Worm (Caenorhabditis elegans) whole organism, L1 larva: ENCODE results near the gene K08D12.4.

Source experiments
- F16B12.6 ChIP-seq: fragments of 150-350 bp; optimal IDR thresholded peaks from 2 replicates; lab custom pipeline; 2014; ENCODE audit warnings: missing biosample characterization, missing genetic modification characterization
- Y116A8C.19 ChIP-seq: sonication (generic microtip); optimal IDR thresholded peaks from 2 replicates; lab custom pipeline; 2016; ENCODE audit warnings: missing compliant biosample characterization, missing genetic modification characterization, borderline replicate concordance
- ceh-63 ChIP-seq: fragments of 200-800 bp; sonication (Bioruptor generic); optimal IDR thresholded peaks from 2 replicates; lab custom pipeline; 2018; ENCODE audit warnings: mild to moderate bottlenecking, missing genetic modification characterization, missing compliant biosample characterization
- ces-1 ChIP-seq: fragments of 150-350 bp; optimal IDR thresholded peaks from 2 replicates; lab custom pipeline; 2014; ENCODE audit warnings: missing biosample characterization, missing genetic modification reagents, missing genetic modification characterization
- efl-1 ChIP-seq, 4 experiments: fragments of 150-350 bp; optimal IDR thresholded peaks in 3 of 4; peaks in 1 of 4; 1 replicate in 1 of 4; 2 replicates in 3 of 4; lab custom pipeline; 2014; ENCODE audit warnings: missing biosample characterization in 2 of 4, missing genetic modification characterization in 2 of 4, missing genetic modification reagents in 2 of 4
- egl-13 ChIP-seq: sonication (generic microtip); optimal IDR thresholded peaks from 2 replicates; lab custom pipeline; 2016; ENCODE audit warnings: missing genotype, missing genetic modification reagents, missing genetic modification characterization, missing compliant biosample characterization
- elt-2 ChIP-seq: sonication (generic microtip); optimal IDR thresholded peaks from 2 replicates; lab custom pipeline; 2016; ENCODE audit warnings: missing genetic modification characterization, mild to moderate bottlenecking, inconsistent platforms, missing compliant biosample characterization, missing genetic modification reagents
- fkh-10 ChIP-seq: sonication (generic microtip); optimal IDR thresholded peaks from 2 replicates; lab custom pipeline; 2017; ENCODE audit warnings: missing biosample characterization, missing genetic modification reagents, missing genetic modification characterization
- isw-1 ChIP-seq: fragments of 200-800 bp; sonication (Bioruptor generic); IDR thresholded peaks from 2 replicates; pipeline ENCODE4 v1.3.6; 2022; ENCODE audit warnings: missing genetic modification characterization, missing compliant biosample characterization
- jun-1 ChIP-seq: fragments of 150-350 bp; optimal IDR thresholded peaks from 2 replicates; lab custom pipeline; 2014; ENCODE audit warnings: missing biosample characterization, missing genetic modification reagents, missing genetic modification characterization
- lin-14 ChIP-seq: fragments of 200-800 bp; sonication (Bioruptor generic); optimal IDR thresholded peaks from 2 replicates; lab custom pipeline; 2018; ENCODE audit warnings: mild to moderate bottlenecking, missing genetic modification characterization, moderate library complexity, missing compliant biosample characterization
- lin-35 ChIP-seq, 2 experiments: fragments of 150-350 bp; optimal IDR thresholded peaks; 2 replicates each; lab custom pipeline; 2014; ENCODE audit warnings: missing biosample characterization in 2 of 2, missing genetic modification characterization in 2 of 2, missing genetic modification reagents in 2 of 2
- mdl-1 ChIP-seq, 2 experiments: fragments of 150-350 bp; optimal IDR thresholded peaks; 2 replicates each; lab custom pipeline; 2014 to 2017; ENCODE audit warnings: missing biosample characterization in 2 of 2, missing genetic modification characterization in 2 of 2, inconsistent platforms in 1 of 2
- mep-1 ChIP-seq: fragments of 150-350 bp; optimal IDR thresholded peaks from 2 replicates; lab custom pipeline; 2014; ENCODE audit warnings: missing biosample characterization, missing genetic modification characterization
- nhr-12 ChIP-seq: sonication (generic microtip); optimal IDR thresholded peaks from 2 replicates; lab custom pipeline; 2017; ENCODE audit warnings: missing biosample characterization, missing genetic modification characterization
- nhr-47 ChIP-seq: sonication (generic microtip); optimal IDR thresholded peaks from 2 replicates; lab custom pipeline; 2016; ENCODE audit warnings: mild to moderate bottlenecking, missing genetic modification characterization, moderate library complexity, missing compliant biosample characterization
- nhr-77 ChIP-seq: fragments of 150-350 bp; optimal IDR thresholded peaks from 2 replicates; lab custom pipeline; 2014; ENCODE audit warnings: missing biosample characterization, missing genetic modification characterization
- pqm-1 ChIP-seq: sonication (generic microtip); optimal IDR thresholded peaks from 3 replicates; lab custom pipeline; 2017; ENCODE audit warnings: missing biosample characterization, missing genetic modification characterization
- snu-23 ChIP-seq: sonication (generic microtip); optimal IDR thresholded peaks from 2 replicates; lab custom pipeline; 2016; ENCODE audit warnings: missing genetic modification characterization, missing compliant biosample characterization
- sptf-1 ChIP-seq: fragments of 150-350 bp; optimal IDR thresholded peaks from 2 replicates; lab custom pipeline; 2014; ENCODE audit warnings: missing biosample characterization, missing genetic modification characterization
- swsn-7 ChIP-seq: sonication (generic microtip); optimal IDR thresholded peaks from 2 replicates; lab custom pipeline; 2016; ENCODE audit warnings: missing genetic modification characterization, missing compliant biosample characterization
- unc-130 ChIP-seq: fragments of 150-350 bp; optimal IDR thresholded peaks from 2 replicates; lab custom pipeline; 2017; ENCODE audit warnings: missing biosample characterization, missing genetic modification characterization, inconsistent platforms
- unc-62 ChIP-seq: fragments of 150-350 bp; optimal IDR thresholded peaks from 2 replicates; lab custom pipeline; 2014; ENCODE audit warnings: missing biosample characterization, missing genetic modification reagents, missing genetic modification characterization
- unc-86 ChIP-seq: sonication (generic microtip); optimal IDR thresholded peaks from 2 replicates; lab custom pipeline; 2016; ENCODE audit warnings: missing genetic modification characterization, missing compliant biosample characterization
- zip-4 ChIP-seq: fragments of 200-800 bp; sonication (Bioruptor generic); optimal IDR thresholded peaks from 2 replicates; lab custom pipeline; 2018; ENCODE audit warnings: mild to moderate bottlenecking, missing genetic modification characterization, moderate library complexity, missing compliant biosample characterization
- ztf-4 ChIP-seq: fragments of 150-350 bp; optimal IDR thresholded peaks from 2 replicates; lab custom pipeline; 2014; ENCODE audit warnings: missing biosample characterization, missing genetic modification characterization

K08D12.4 gene

ce11 chrIV:1745453-1746051 is 38.5 kb downstream of the K08D12.4 start, which contains the start of the genes Y41D4A.6 and Y41D4A.4 (continued):
- TF ChIP-seq ces-1: no peak
- TF ChIP-seq mdl-1 (tag; optimal IDR thresholded peaks at IDR 0.05; lab: Kevin White, UChicago): peak in 1 of 2 experiments; percentile 86

ce11 chrIV:1751243-1751642 is 44.1 kb downstream of the K08D12.4 start:
- TF ChIP-seq pqm-1 (no peak), lin-14 (peak; percentile 34)

- TF ChIP-seq efl-1 (optimal IDR thresholded peaks at IDR 0.05; lab: Kevin White, UChicago): no peak
- TF ChIP-seq efl-1 (GFP tag; optimal IDR thresholded peaks at IDR 0.05 in 1 of 2; lab: Kevin White, UChicago): peak in 1 of 2 experiments; percentile 18
- TF ChIP-seq lin-35 (GFP tag; optimal IDR thresholded peaks at IDR 0.05; lab: Kevin White, UChicago): no peak
- TF ChIP-seq jun-1 (tag; lab: Kevin White, UChicago): no peak
- TF ChIP-seq F16B12.6: no peak
- TF ChIP-seq mep-1 (tag; lab: Kevin White, UChicago): no peak
- TF ChIP-seq swsn-7 (tag; lab: Kevin White, UChicago): no peak
- no peak for TF ChIP-seq unc-130 (tag; lab: Kevin White, UChicago)
- TF ChIP-seq, all 84 proteins: peak for 1
Measured at ce11 chrIV:1752480-1752879, 45.4 kb downstream of the K08D12.4 start.

- TF ChIP-seq jun-1 (tag; lab: Kevin White, UChicago) (no peak), Y116A8C.19 (tag; lab: Kevin White, UChicago) (no peak), unc-62 (no peak), elt-2 (tag; lab: Kevin White, UChicago) (no peak), mep-1 (tag; lab: Kevin White, UChicago) (no peak), sptf-1 (tag; lab: Kevin White, UChicago) (no peak), swsn-7 (tag; lab: Kevin White, UChicago) (no peak), ceh-63 (GFP tag; lab: Kevin White, UChicago) (no peak), snu-23 (GFP tag; lab: Kevin White, UChicago) (no peak), unc-86 (tag; lab: Kevin White, UChicago) (no peak), egl-13 (tag; lab: Kevin White, UChicago) (no peak), isw-1 (GFP tag; lab: Robert Waterston, UW) (no peak), ztf-4 (no peak), zip-4 (GFP tag; lab: Kevin White, UChicago) (no peak), fkh-10 (no peak), nhr-12 (tag; lab: Kevin White, UChicago) (no peak), nhr-47 (no peak), nhr-77 (tag; lab: Kevin White, UChicago) (no peak)
Measured at ce11 chrIV:1753481-1753880, 46.4 kb downstream of the K08D12.4 start, which contains the start of gene Y41D4A.3. Y41D4A.3 (plus strand) TSS chrIV:1753781.
